Worm (Caenorhabditis elegans) whole organism, early embryonic: Measurements from ENCODE around the gene pis-1.

ENCODE experiments used
- hmbx-1 ChIP-seq: sonication (generic microtip); optimal IDR thresholded peaks from 2 replicates; lab custom pipeline; 2016; ENCODE audit warnings: mild to moderate bottlenecking, missing genetic modification characterization, missing compliant biosample characterization
- tbx-11 ChIP-seq: fragments of 200-800 bp; sonication (Bioruptor generic); IDR thresholded peaks from 2 replicates; pipeline ENCODE4 v1.3.6; 2022; ENCODE audit warnings: missing genetic modification characterization, missing compliant biosample characterization

ce11 chrIV:9773441-9773840 is 23.0 kb downstream of the pis-1 start:
- no peak for TF ChIP-seq hmbx-1 (tag; lab: Kevin White, UChicago)
- TF ChIP-seq tbx-11 (GFP tag; lab: Robert Waterston, UW) = no peak
